Fruit fly (Drosophila melanogaster) Kc167 (cell line): Measurements from ENCODE around the gene RhoGAPp190.

Experiments used
- psq ChIP-seq: fragments of >200 bp; optimal IDR thresholded peaks from 2 replicates; lab custom pipeline; 2017; ENCODE audit warnings: missing external identifiers
- ttk ChIP-seq: sonication (Bioruptor generic); optimal IDR thresholded peaks from 2 replicates; lab custom pipeline; 2017; ENCODE audit warnings: missing external identifiers

- TF ChIP-seq psq (lab: Kevin White, UChicago), result no peak
- no peak for TF ChIP-seq ttk
These were observed 6.7 kb upstream of the RhoGAPp190 start for dm6 chrX:17659119-17659452.
